Fruit fly (Drosophila melanogaster) whole organism, embryonic: ENCODE results near the gene CG14454.
A peak's percentile ranks its signal among the peaks of the same experiment; 100 is the strongest.

Experiments
- BtbVII ChIP-seq: fragments of 200-800 bp; sonication (Bioruptor generic); optimal IDR thresholded peaks from 3 replicates; lab custom pipeline; 2017; ENCODE audit warnings: missing biosample characterization, mild to moderate bottlenecking, missing genetic modification characterization
- CG12299 ChIP-seq: fragments of 200-800 bp; sonication (Bioruptor generic); optimal IDR thresholded peaks from 2 replicates; lab custom pipeline; 2018; ENCODE audit warnings: missing biosample characterization, mild to moderate bottlenecking, missing genetic modification characterization
- CG12391 ChIP-seq: fragments of 200-800 bp; sonication (Bioruptor generic); optimal IDR thresholded peaks from 3 replicates; lab custom pipeline; 2018; ENCODE audit warnings: missing biosample characterization, mild to moderate bottlenecking, missing genetic modification characterization, moderate library complexity
- CG13296 ChIP-seq: fragments of 200-800 bp; sonication (Bioruptor generic); optimal IDR thresholded peaks from 3 replicates; lab custom pipeline; 2018; ENCODE audit warnings: missing biosample characterization, mild to moderate bottlenecking, missing genetic modification characterization
- CG13775 ChIP-seq: fragments of 200-800 bp; sonication (Bioruptor generic); optimal IDR thresholded peaks from 3 replicates; lab custom pipeline; 2017; ENCODE audit warnings: missing biosample characterization, mild to moderate bottlenecking, missing genetic modification characterization
- CG15011 ChIP-seq: fragments of 200-800 bp; sonication (Bioruptor generic); optimal IDR thresholded peaks from 3 replicates; lab custom pipeline; 2018; ENCODE audit warnings: missing biosample characterization, mild to moderate bottlenecking, missing genetic modification characterization
- CG17912 ChIP-seq: fragments of 200-800 bp; sonication (Bioruptor generic); optimal IDR thresholded peaks from 2 replicates; lab custom pipeline; 2018; ENCODE audit warnings: missing biosample characterization, mild to moderate bottlenecking, missing genetic modification characterization
- CG18262 ChIP-seq: fragments of 200-800 bp; optimal IDR thresholded peaks from 3 replicates; lab custom pipeline; 2019; ENCODE audit warnings: missing biosample characterization, mild to moderate bottlenecking, missing genetic modification characterization, moderate library complexity
- CG2678 ChIP-seq: fragments of 200-800 bp; sonication (Bioruptor generic); optimal IDR thresholded peaks from 3 replicates; lab custom pipeline; 2019; ENCODE audit warnings: missing biosample characterization, mild to moderate bottlenecking, missing genetic modification characterization, moderate library complexity
- CG2889 ChIP-seq: fragments of 200-800 bp; sonication (Bioruptor generic); IDR thresholded peaks from 3 replicates; pipeline ENCODE4 v1.3.6; 2022; ENCODE audit warnings: missing biosample characterization, missing genetic modification characterization
- CG3065 ChIP-seq: fragments of 200-800 bp; sonication (Bioruptor generic); optimal IDR thresholded peaks from 2 replicates; lab custom pipeline; 2016; ENCODE audit warnings: missing biosample characterization, missing genetic modification characterization
- CG31441 ChIP-seq: fragments of 200-800 bp; sonication (Bioruptor generic); IDR thresholded peaks from 2 replicates; pipeline ENCODE4 v1.3.6; 2022; ENCODE audit warnings: missing biosample characterization, missing genetic modification characterization
- CG4282 ChIP-seq: fragments of 200-800 bp; sonication (Bioruptor generic); optimal IDR thresholded peaks from 2 replicates; lab custom pipeline; 2016; ENCODE audit warnings: missing biosample characterization, missing genetic modification characterization
- CG6272 ChIP-seq: fragments of 200-800 bp; sonication (Bioruptor generic); IDR thresholded peaks from 2 replicates; pipeline ENCODE4 v1.3.6; 2022; ENCODE audit warnings: missing biosample characterization, missing genetic modification characterization
- CG6683 ChIP-seq: fragments of 200-800 bp; sonication (Bioruptor generic); optimal IDR thresholded peaks from 2 replicates; lab custom pipeline; 2017; ENCODE audit warnings: missing biosample characterization, mild to moderate bottlenecking, missing genetic modification characterization, missing genetic modification reagents
- CG7357 ChIP-seq: fragments of 200-800 bp; sonication (Bioruptor generic); IDR thresholded peaks from 3 replicates; pipeline ENCODE4 v1.3.6; 2022; ENCODE audit warnings: missing biosample characterization, missing genetic modification characterization
- CG7839 ChIP-seq: fragments of 200-800 bp; sonication (Bioruptor generic); optimal IDR thresholded peaks from 3 replicates; lab custom pipeline; 2018; ENCODE audit warnings: missing biosample characterization, mild to moderate bottlenecking, missing genetic modification characterization, moderate library complexity
- CG8089 ChIP-seq: fragments of 200-800 bp; sonication (Bioruptor generic); optimal IDR thresholded peaks from 3 replicates; lab custom pipeline; 2016; ENCODE audit warnings: missing biosample characterization, missing genetic modification characterization
- CG8388 ChIP-seq: fragments of 200-800 bp; sonication (Bioruptor generic); optimal IDR thresholded peaks from 2 replicates; lab custom pipeline; 2019; ENCODE audit warnings: missing biosample characterization, mild to moderate bottlenecking, missing genetic modification characterization, moderate library complexity
- CG9797 ChIP-seq: fragments of 200-800 bp; sonication (Bioruptor generic); optimal IDR thresholded peaks from 3 replicates; lab custom pipeline; 2018; ENCODE audit warnings: missing biosample characterization, mild to moderate bottlenecking, missing genetic modification characterization
- Dek ChIP-seq: fragments of 200-800 bp; sonication (Bioruptor generic); optimal IDR thresholded peaks from 3 replicates; lab custom pipeline; 2019; ENCODE audit warnings: missing biosample characterization, mild to moderate bottlenecking, missing genetic modification characterization, moderate library complexity
- Ets65A ChIP-seq: fragments of 200-800 bp; sonication (Bioruptor generic); peaks from one replicate; lab custom pipeline; 2016; ENCODE audit warnings: missing biosample characterization, missing genetic modification characterization
- Fer1 ChIP-seq: fragments of 200-800 bp; sonication (Bioruptor generic); optimal IDR thresholded peaks from 2 replicates; lab custom pipeline; 2017; ENCODE audit warnings: missing biosample characterization, mild to moderate bottlenecking, missing genetic modification characterization
- Hmx ChIP-seq: fragments of 200-800 bp; sonication (Bioruptor generic); optimal IDR thresholded peaks from 2 replicates; lab custom pipeline; 2016; ENCODE audit warnings: missing biosample characterization, missing genetic modification characterization
- Hr3 ChIP-seq: fragments of 200-800 bp; sonication (Bioruptor generic); optimal IDR thresholded peaks from 3 replicates; lab custom pipeline; 2016; ENCODE audit warnings: missing biosample characterization, missing genetic modification characterization
- Hsf ChIP-seq: fragments of 200-800 bp; sonication (Bioruptor generic); optimal IDR thresholded peaks from 3 replicates; lab custom pipeline; 2016; ENCODE audit warnings: missing biosample characterization, missing genetic modification characterization
- MESR4 ChIP-seq: fragments of 200-800 bp; sonication (Bioruptor generic); optimal IDR thresholded peaks from 2 replicates; lab custom pipeline; 2018; ENCODE audit warnings: missing biosample characterization, mild to moderate bottlenecking, missing genetic modification characterization, moderate library complexity
- Mrtf ChIP-seq: fragments of 200-800 bp; sonication (Bioruptor generic); IDR thresholded peaks from 3 replicates; pipeline ENCODE4 v1.3.6; 2022; ENCODE audit warnings: missing biosample characterization, missing genetic modification characterization
- Nf-YA ChIP-seq: fragments of 200-800 bp; sonication (Bioruptor generic); IDR thresholded peaks from 2 replicates; pipeline ENCODE4 v1.3.6; 2022; ENCODE audit warnings: missing biosample characterization, missing genetic modification characterization
- Poxn ChIP-seq: fragments of 200-800 bp; sonication (Bioruptor generic); IDR thresholded peaks from 2 replicates; pipeline ENCODE4 v1.3.6; 2022; ENCODE audit warnings: missing biosample characterization, missing genetic modification characterization
- Scr ChIP-seq: fragments of 200-800 bp; sonication (Bioruptor generic); IDR thresholded peaks from 2 replicates; pipeline ENCODE4 v1.3.6; 2022; ENCODE audit warnings: missing biosample characterization, missing genetic modification characterization; ENCODE audit not compliant: partially characterized antibody
- TFAM ChIP-seq: fragments of 200-800 bp; sonication (Bioruptor generic); optimal IDR thresholded peaks from 2 replicates; lab custom pipeline; 2017; ENCODE audit warnings: missing biosample characterization, missing genetic modification characterization, inconsistent platforms
- Vsx1 ChIP-seq: fragments of 200-800 bp; sonication (Bioruptor generic); optimal IDR thresholded peaks from 2 replicates; lab custom pipeline; 2017; ENCODE audit warnings: missing biosample characterization, mild to moderate bottlenecking, missing genetic modification characterization, missing genetic modification reagents
- aop ChIP-seq: fragments of 200-800 bp; sonication (Bioruptor generic); IDR thresholded peaks from 2 replicates; pipeline ENCODE4 v1.3.6; 2022; ENCODE audit warnings: missing biosample characterization, missing genetic modification characterization
- az2 ChIP-seq: fragments of 200-800 bp; sonication (Bioruptor generic); optimal IDR thresholded peaks from 3 replicates; lab custom pipeline; 2016; ENCODE audit warnings: missing biosample characterization, missing genetic modification characterization
- corto ChIP-seq: fragments of 200-800 bp; sonication (Bioruptor generic); optimal IDR thresholded peaks from 2 replicates; lab custom pipeline; 2016; ENCODE audit warnings: missing biosample characterization, mild to moderate bottlenecking, missing genetic modification characterization, moderate library complexity
- dimm ChIP-seq: fragments of 200-800 bp; sonication (Bioruptor generic); IDR thresholded peaks from 2 replicates; pipeline ENCODE4 v1.3.6; 2022; ENCODE audit warnings: missing biosample characterization, missing genetic modification characterization
- disco-r ChIP-seq: fragments of 200-800 bp; sonication (Bioruptor generic); optimal IDR thresholded peaks from 2 replicates; lab custom pipeline; 2016; ENCODE audit warnings: missing biosample characterization, missing genetic modification characterization
- gcm2 ChIP-seq: fragments of 200-800 bp; sonication (Bioruptor generic); optimal IDR thresholded peaks from 2 replicates; lab custom pipeline; 2016; ENCODE audit warnings: missing biosample characterization, missing genetic modification characterization
- gsb ChIP-seq: fragments of 200-800 bp; sonication (Bioruptor generic); IDR thresholded peaks from 2 replicates; pipeline ENCODE4 v1.3.6; 2022; ENCODE audit warnings: missing biosample characterization, missing genetic modification characterization
- mam ChIP-seq: fragments of 200-800 bp; sonication (Bioruptor generic); optimal IDR thresholded peaks from 3 replicates; lab custom pipeline; 2016; ENCODE audit warnings: missing biosample characterization, missing genetic modification characterization
- org-1 ChIP-seq: fragments of 200-800 bp; sonication (Bioruptor generic); optimal IDR thresholded peaks from 2 replicates; lab custom pipeline; 2017; ENCODE audit warnings: missing biosample characterization, missing genetic modification characterization
- prd ChIP-seq, 3 experiments: fragments of >200 bp in 2 of 3; fragments of 200-800 bp in 1 of 3; sonication (Bioruptor generic) in 1 of 3; optimal IDR thresholded peaks in 2 of 3; IDR thresholded peaks in 1 of 3; 2 replicates in 2 of 3; 3 replicates in 1 of 3; pipeline versions ENCODE4 v1.3.6 to Lab custom; 2017 to 2022; ENCODE audit warnings: missing biosample characterization in 1 of 3, missing genetic modification characterization in 1 of 3
- psq ChIP-seq: fragments of 200-800 bp; sonication (Bioruptor generic); optimal IDR thresholded peaks from 2 replicates; lab custom pipeline; 2017; ENCODE audit warnings: missing biosample characterization, missing genetic modification characterization
- run ChIP-seq: fragments of 200-800 bp; sonication (Bioruptor generic); optimal IDR thresholded peaks from 3 replicates; lab custom pipeline; 2018; ENCODE audit warnings: missing biosample characterization, mild to moderate bottlenecking, missing genetic modification characterization
- sr ChIP-seq: fragments of 200-800 bp; sonication (Bioruptor generic); IDR thresholded peaks from 3 replicates; pipeline ENCODE4 v1.3.6; 2022; ENCODE audit warnings: missing biosample characterization, missing genetic modification characterization
- trh ChIP-seq: fragments of 200-800 bp; sonication (Bioruptor generic); optimal IDR thresholded peaks from 2 replicates; lab custom pipeline; 2016; ENCODE audit warnings: missing biosample characterization, missing genetic modification characterization
- ttk ChIP-seq: fragments of 200-800 bp; sonication (Bioruptor generic); IDR thresholded peaks from 2 replicates; pipeline ENCODE4 v2.1.2; 2022; ENCODE audit warnings: missing biosample characterization, missing genetic modification characterization
- vfl ChIP-seq: fragments of 200-800 bp; sonication (Bioruptor generic); optimal IDR thresholded peaks from 2 replicates; lab custom pipeline; 2016; ENCODE audit warnings: missing biosample characterization, missing genetic modification characterization

Gene CG14454

dm6 chr3L:22741389-22742120 is 49.2 kb upstream of the CG14454 start, which contains the start of gene CG7369 (continued):
- TF ChIP-seq prd (optimal IDR thresholded peaks at IDR 0.05; lab: Kevin White, UChicago) = no peak
- peak; percentile 87 for TF ChIP-seq prd (GFP tag; IDR thresholded peaks at IDR 0.05; lab: Robert Waterston, UW)
- TF ChIP-seq Ets65A (GFP tag; lab: Kevin White, UChicago) = peak; percentile 98
- TF ChIP-seq CG6683 (GFP tag; lab: Kevin White, UChicago) = peak; percentile 70
- peak; percentile 25 for TF ChIP-seq CG8089
- TF ChIP-seq az2 (GFP tag; lab: Kevin White, UChicago) = peak; percentile 82
- peak; percentile 87 for TF ChIP-seq Hr3
- TF ChIP-seq CG3065 (GFP tag; lab: Kevin White, UChicago) = peak; percentile 66
- TF ChIP-seq run (tag; lab: Kevin White, UChicago) = peak; percentile 28
- TF ChIP-seq disco-r (GFP tag; lab: Kevin White, UChicago) = no peak
- peak; percentile 56 for TF ChIP-seq psq
- peak; percentile 70; the same call in 1 of the 3 replicates for TF ChIP-seq CG2889 (GFP tag; lab: Robert Waterston, UW)
- TF ChIP-seq org-1 (GFP tag; lab: Kevin White, UChicago) = peak; percentile 25
- peak; percentile 81 for TF ChIP-seq BtbVII (GFP tag; lab: Kevin White, UChicago)
- peak; percentile 87 for TF ChIP-seq mam (GFP tag; lab: Kevin White, UChicago)
- peak; percentile 54 for TF ChIP-seq CG9797 (GFP tag; lab: Kevin White, UChicago)
- TF ChIP-seq dimm (GFP tag; lab: Robert Waterston, UW) = peak; percentile 1; the same call in 1 of the 2 replicates
- TF ChIP-seq sr (GFP tag; lab: Robert Waterston, UW) = peak; percentile 6
- TF ChIP-seq Dek = peak; percentile 82
- TF ChIP-seq CG31441 (GFP tag; lab: Robert Waterston, UW) = peak; percentile 78
- no peak for TF ChIP-seq aop (GFP tag; lab: Robert Waterston, UW)
- TF ChIP-seq TFAM (GFP tag; lab: Kevin White, UChicago) = no peak
- TF ChIP-seq Scr (GFP tag; lab: Robert Waterston, UW) = peak; percentile 88
- TF ChIP-seq CG13775 (GFP tag; lab: Kevin White, UChicago) = peak; percentile 92
- TF ChIP-seq CG6272 (GFP tag; lab: Robert Waterston, UW) = peak; percentile 75
- peak; percentile 64 for TF ChIP-seq gsb (GFP tag; lab: Robert Waterston, UW)
- peak; percentile 67 for TF ChIP-seq trh (GFP tag; lab: Kevin White, UChicago)
- TF ChIP-seq Hmx (GFP tag; lab: Kevin White, UChicago) = peak; percentile 73
- peak; percentile 80 for TF ChIP-seq CG15011 (GFP tag; lab: Kevin White, UChicago)
- peak; percentile 80 for TF ChIP-seq Fer1 (GFP tag; lab: Kevin White, UChicago)
- peak; percentile 66 for TF ChIP-seq Vsx1
- TF ChIP-seq vfl = peak; percentile 84
- TF ChIP-seq CG17912 (GFP tag; lab: Kevin White, UChicago) = no peak
- TF ChIP-seq ttk (GFP tag; lab: Robert Waterston, UW) = peak; percentile 60; the same call in 1 of the 2 replicates
- TF ChIP-seq Nf-YA (GFP tag; lab: Robert Waterston, UW) = 0 out of 2 replicates have a peak, but pooled peaks have one; percentile 34
- TF ChIP-seq CG18262 (tag; lab: Kevin White, UChicago) = peak; percentile 81
- TF ChIP-seq corto = peak; percentile 92
- peak; percentile 71 for TF ChIP-seq CG13296
- peak; percentile 81 for TF ChIP-seq CG2678 (tag; lab: Kevin White, UChicago)
- TF ChIP-seq Mrtf (GFP tag; lab: Robert Waterston, UW) = peak; percentile 70
- TF ChIP-seq CG4282 = peak; percentile 53
- peak; percentile 57; the same call in 1 of the 2 replicates for TF ChIP-seq Poxn (GFP tag; lab: Robert Waterston, UW)
- TF ChIP-seq MESR4 (GFP tag; lab: Kevin White, UChicago) = peak; percentile 27
- TF ChIP-seq CG7357 (GFP tag; lab: Robert Waterston, UW) = peak; percentile 72; the same call in 2 of the 3 replicates
- peak; percentile 70 for TF ChIP-seq gcm2
- TF ChIP-seq Hsf (GFP tag; lab: Kevin White, UChicago) = peak; percentile 89
- TF ChIP-seq CG12299 (tag; lab: Kevin White, UChicago) = peak; percentile 54
- TF ChIP-seq CG7839 = peak; percentile 75
- peak; percentile 87 for TF ChIP-seq CG12391 (tag; lab: Kevin White, UChicago)
- TF ChIP-seq CG8388 (GFP tag; lab: Kevin White, UChicago) = peak; percentile 41
